Fruit fly (Drosophila melanogaster) whole organism, prepupa: ENCODE measurements around the gene CG31465.

Experiments used
- CG11294 ChIP-seq: fragments of 200-800 bp; sonication (Bioruptor generic); IDR thresholded peaks from 2 replicates; pipeline ENCODE4 v1.3.6; 2022; ENCODE audit warnings: missing biosample characterization, missing genetic modification characterization
- CG16779 ChIP-seq: fragments of 200-800 bp; sonication (Bioruptor generic); optimal IDR thresholded peaks from 3 replicates; lab custom pipeline; 2017; ENCODE audit warnings: missing biosample characterization, mild to moderate bottlenecking, missing genetic modification characterization
- CG6808 ChIP-seq: fragments of 200-800 bp; sonication (Bioruptor generic); optimal IDR thresholded peaks from 3 replicates; lab custom pipeline; 2017; ENCODE audit warnings: missing biosample characterization, missing genetic modification characterization, mild to moderate bottlenecking, moderate library complexity, missing genetic modification reagents
- CG8632 ChIP-seq: fragments of 200-800 bp; sonication (Bioruptor generic); optimal IDR thresholded peaks from 3 replicates; lab custom pipeline; 2016; ENCODE audit warnings: missing biosample characterization, missing genetic modification characterization
- Hr38 ChIP-seq: sonication (Bioruptor generic); optimal IDR thresholded peaks from 2 replicates; lab custom pipeline; 2016; ENCODE audit warnings: missing biosample characterization, missing genetic modification characterization
- Hr39 ChIP-seq: fragments of 200-800 bp; sonication (Bioruptor generic); optimal IDR thresholded peaks from 2 replicates; lab custom pipeline; 2016; ENCODE audit warnings: missing biosample characterization, missing genetic modification characterization
- Lpt ChIP-seq: fragments of 200-800 bp; sonication (Bioruptor generic); optimal IDR thresholded peaks from 3 replicates; lab custom pipeline; 2016; ENCODE audit warnings: missing biosample characterization, missing genetic modification characterization
- Smox ChIP-seq: fragments of 200-800 bp; sonication (Bioruptor generic); optimal IDR thresholded peaks from 3 replicates; lab custom pipeline; 2016; ENCODE audit warnings: missing biosample characterization, missing genetic modification characterization
- Sox15 ChIP-seq: fragments of 200-800 bp; sonication (Bioruptor generic); optimal IDR thresholded peaks from 3 replicates; lab custom pipeline; 2016; ENCODE audit warnings: missing biosample characterization, missing genetic modification characterization
- cyc ChIP-seq: fragments of 200-800 bp; sonication (Bioruptor generic); optimal IDR thresholded peaks from 3 replicates; lab custom pipeline; 2016; ENCODE audit warnings: missing biosample characterization, missing genetic modification characterization
- dac ChIP-seq: fragments of 200-800 bp; sonication (Bioruptor generic); optimal IDR thresholded peaks from 2 replicates; lab custom pipeline; 2017; ENCODE audit warnings: missing biosample characterization, mild to moderate bottlenecking, missing genetic modification characterization
- lz ChIP-seq: fragments of 200-800 bp; sonication (Bioruptor generic); optimal IDR thresholded peaks from 3 replicates; lab custom pipeline; 2016; ENCODE audit warnings: missing biosample characterization, missing genetic modification characterization
- svp ChIP-seq: fragments of 200-800 bp; sonication (Bioruptor generic); peaks from one replicate; lab custom pipeline; 2016; ENCODE audit warnings: missing biosample characterization, missing genetic modification characterization
- vri ChIP-seq: fragments of 200-800 bp; sonication (Bioruptor generic); optimal IDR thresholded peaks from 3 replicates; lab custom pipeline; 2016; ENCODE audit warnings: missing biosample characterization, mild to moderate bottlenecking, missing genetic modification characterization

dm6 chr3R:21859509-21859908 is 21.1 kb upstream of the CG31465 start:
- TF ChIP-seq Smox (GFP tag; lab: Kevin White, UChicago) (peak; percentile 96), cyc (GFP tag; lab: Kevin White, UChicago) (peak; percentile 93), CG11294 (GFP tag; lab: Robert Waterston, UW) (peak; percentile 53; the same call in 1 of the 2 replicates), CG8632 (peak; percentile 92), svp (GFP tag; lab: Kevin White, UChicago) (peak; percentile 99), CG6808 (GFP tag; lab: Kevin White, UChicago) (peak; percentile 71), Lpt (GFP tag; lab: Kevin White, UChicago) (peak; percentile 73), lz (peak; percentile 96), vri (GFP tag; lab: Kevin White, UChicago) (peak; percentile 91), dac (GFP tag; lab: Kevin White, UChicago) (peak; percentile 78), CG16779 (tag; lab: Kevin White, UChicago) (peak; percentile 76), Hr38 (GFP tag; lab: Kevin White, UChicago) (no peak), Sox15 (GFP tag; lab: Kevin White, UChicago) (peak; percentile 87), Hr39 (GFP tag; lab: Kevin White, UChicago) (peak; percentile 96)
